Worm (Caenorhabditis elegans) whole organism, late embryonic: Measurements from ENCODE around the gene C16D9.5.

Experiments used
- C08G9.2 ChIP-seq: sonication (generic microtip); optimal IDR thresholded peaks from 2 replicates; lab custom pipeline; 2016; ENCODE audit warnings: mild to moderate bottlenecking, missing genetic modification characterization, moderate library complexity, missing compliant biosample characterization
- F13H6.1 ChIP-seq: sonication (generic microtip); optimal IDR thresholded peaks from 2 replicates; lab custom pipeline; 2016; ENCODE audit warnings: missing genetic modification characterization, missing compliant biosample characterization
- ama-1 ChIP-seq: fragments of 150-350 bp; optimal IDR thresholded peaks from 2 replicates; lab custom pipeline; 2014
- elt-2 ChIP-seq: sonication (generic microtip); optimal IDR thresholded peaks from 2 replicates; lab custom pipeline; 2016; ENCODE audit warnings: missing genetic modification reagents, missing genetic modification characterization, missing compliant biosample characterization
- lim-6 ChIP-seq: sonication (generic microtip); optimal IDR thresholded peaks from 2 replicates; lab custom pipeline; 2016; ENCODE audit warnings: missing genetic modification characterization, missing compliant biosample characterization
- lin-11 ChIP-seq: fragments of 200-800 bp; sonication (Bioruptor generic); optimal IDR thresholded peaks from 2 replicates; lab custom pipeline; 2018; ENCODE audit warnings: mild to moderate bottlenecking, missing genetic modification characterization, missing compliant biosample characterization
- nhr-11 ChIP-seq: fragments of 150-350 bp; optimal IDR thresholded peaks from 2 replicates; lab custom pipeline; 2014; ENCODE audit warnings: missing biosample characterization, missing genetic modification characterization
- rnt-1 ChIP-seq: sonication (generic microtip); optimal IDR thresholded peaks from 2 replicates; lab custom pipeline; 2016; ENCODE audit warnings: missing genetic modification characterization, missing compliant biosample characterization

DNA sequence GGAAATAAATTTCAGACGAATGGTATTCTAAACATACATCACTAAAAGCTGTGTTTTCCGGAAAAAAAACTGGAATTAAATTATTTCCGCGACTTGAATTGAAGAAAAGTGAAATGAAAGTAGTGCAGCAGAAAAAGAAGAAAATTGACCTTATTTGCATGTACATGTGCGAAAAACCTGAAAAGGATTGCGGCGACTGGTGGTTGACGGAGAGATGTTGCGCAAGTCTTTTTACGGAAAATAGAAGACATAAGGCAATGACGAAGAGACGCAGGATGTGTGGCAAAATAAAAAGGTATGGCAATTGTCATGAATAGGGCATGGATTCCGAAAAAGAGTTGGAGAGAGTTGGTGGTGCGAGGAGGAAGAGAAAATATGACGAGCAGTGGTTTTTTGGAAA is 9.6 kb upstream of the C16D9.5 start:
- no peak for TF ChIP-seq elt-2 (tag; lab: Kevin White, UChicago)
- TF ChIP-seq ama-1 (lab: Kevin White, UChicago), result no peak
- TF ChIP-seq rnt-1, result no peak
- TF ChIP-seq nhr-11 (tag; lab: Kevin White, UChicago), result no peak
- no peak for TF ChIP-seq F13H6.1 (tag; lab: Kevin White, UChicago)
- TF ChIP-seq C08G9.2 (tag; lab: Kevin White, UChicago), result no peak
- TF ChIP-seq lin-11 (tag; lab: Kevin White, UChicago), result no peak
- TF ChIP-seq lim-6 (tag; lab: Kevin White, UChicago), result no peak
